Fruit fly (Drosophila melanogaster) whole organism, pupa: ENCODE results near the gene CG7231.

Source experiments
- CG10348 ChIP-seq: fragments of 200-800 bp; sonication (Bioruptor generic); IDR thresholded peaks from 2 replicates; pipeline ENCODE4 v1.3.6; 2022; ENCODE audit warnings: missing biosample characterization, missing genetic modification characterization
- CG12605 ChIP-seq: fragments of 200-800 bp; sonication (Bioruptor generic); IDR thresholded peaks from 2 replicates; pipeline ENCODE4 v1.3.6; 2022; ENCODE audit warnings: missing biosample characterization, missing genetic modification characterization
- CG13204 ChIP-seq: fragments of 200-800 bp; sonication (Bioruptor generic); optimal IDR thresholded peaks from 2 replicates; lab custom pipeline; 2018; ENCODE audit warnings: missing biosample characterization, mild to moderate bottlenecking, missing genetic modification characterization, moderate library complexity
- CG14655 ChIP-seq: fragments of 200-800 bp; sonication (Bioruptor generic); optimal IDR thresholded peaks from 3 replicates; lab custom pipeline; 2017; ENCODE audit warnings: mild to moderate bottlenecking, missing biosample characterization, missing genetic modification reagents, missing genetic modification characterization
- CG15710 ChIP-seq: fragments of 200-800 bp; sonication (Bioruptor generic); optimal IDR thresholded peaks from 2 replicates; lab custom pipeline; 2018; ENCODE audit warnings: missing biosample characterization, mild to moderate bottlenecking, missing genetic modification characterization, moderate library complexity
- CG17806 ChIP-seq: fragments of 200-800 bp; sonication (Bioruptor generic); optimal IDR thresholded peaks from 2 replicates; lab custom pipeline; 2018; ENCODE audit warnings: missing biosample characterization, mild to moderate bottlenecking, missing genetic modification characterization, moderate library complexity
- CG32121 ChIP-seq: fragments of 200-800 bp; sonication (Bioruptor generic); IDR thresholded peaks from 2 replicates; pipeline ENCODE4 v1.3.6; 2022; ENCODE audit warnings: missing biosample characterization, missing genetic modification characterization
- CG34367 ChIP-seq: fragments of 200-800 bp; sonication (Bioruptor generic); optimal IDR thresholded peaks from 2 replicates; lab custom pipeline; 2018; ENCODE audit warnings: missing biosample characterization, mild to moderate bottlenecking, missing genetic modification characterization
- CG4496 ChIP-seq: fragments of 200-800 bp; sonication (Bioruptor generic); IDR thresholded peaks from 3 replicates; pipeline ENCODE4 v1.3.6; 2022; ENCODE audit warnings: missing biosample characterization, missing genetic modification characterization
- CG8159 ChIP-seq: fragments of 200-800 bp; sonication (Bioruptor generic); optimal IDR thresholded peaks from 3 replicates; lab custom pipeline; 2018; ENCODE audit warnings: missing biosample characterization, mild to moderate bottlenecking, missing genetic modification characterization, moderate library complexity
- CG8301 ChIP-seq: fragments of 200-800 bp; sonication (Bioruptor generic); optimal IDR thresholded peaks from 2 replicates; lab custom pipeline; 2018; ENCODE audit warnings: missing biosample characterization, mild to moderate bottlenecking, missing genetic modification characterization
- CG9948 ChIP-seq: fragments of 200-800 bp; sonication (Bioruptor generic); optimal IDR thresholded peaks from 2 replicates; lab custom pipeline; 2018; ENCODE audit warnings: missing biosample characterization, mild to moderate bottlenecking, missing genetic modification characterization, moderate library complexity
- D1 ChIP-seq: fragments of 200-800 bp; sonication (Bioruptor generic); optimal IDR thresholded peaks from 2 replicates; lab custom pipeline; 2018; ENCODE audit warnings: missing biosample characterization, mild to moderate bottlenecking, missing genetic modification characterization, moderate library complexity
- EcR ChIP-seq: fragments of 200-800 bp; sonication (Bioruptor generic); optimal IDR thresholded peaks from 3 replicates; lab custom pipeline; 2019; ENCODE audit warnings: missing biosample characterization, missing genetic modification characterization, mild to moderate bottlenecking, moderate library complexity, missing genetic modification reagents
- Ets98B ChIP-seq: fragments of 200-800 bp; sonication (Bioruptor generic); IDR thresholded peaks from 2 replicates; pipeline ENCODE4 v1.3.6; 2022; ENCODE audit warnings: missing biosample characterization, missing genetic modification characterization
- Pif1A ChIP-seq: fragments of 200-800 bp; sonication (Bioruptor generic); optimal IDR thresholded peaks from 3 replicates; lab custom pipeline; 2016; ENCODE audit warnings: missing biosample characterization, missing genetic modification characterization
- Pif1B ChIP-seq: fragments of 200-800 bp; sonication (Bioruptor generic); optimal IDR thresholded peaks from 3 replicates; lab custom pipeline; 2016; ENCODE audit warnings: missing biosample characterization, missing genetic modification characterization
- Snoo ChIP-seq: fragments of 200-800 bp; sonication (Bioruptor generic); optimal IDR thresholded peaks from 3 replicates; lab custom pipeline; 2017; ENCODE audit warnings: missing biosample characterization, mild to moderate bottlenecking, missing genetic modification characterization, inconsistent platforms
- fd96Ca ChIP-seq: fragments of 200-800 bp; sonication (Bioruptor generic); IDR thresholded peaks from 3 replicates; pipeline ENCODE4 v1.3.6; 2022; ENCODE audit warnings: missing biosample characterization, missing genetic modification characterization
- gl ChIP-seq: fragments of 200-800 bp; sonication (Bioruptor generic); optimal IDR thresholded peaks from 2 replicates; lab custom pipeline; 2018; ENCODE audit warnings: missing biosample characterization, mild to moderate bottlenecking, missing genetic modification characterization
- rn ChIP-seq: fragments of 200-800 bp; sonication (Bioruptor generic); IDR thresholded peaks from 2 replicates; pipeline ENCODE4 v1.3.6; 2022; ENCODE audit warnings: missing biosample characterization, missing genetic modification characterization

CG7231 gene

DNA sequence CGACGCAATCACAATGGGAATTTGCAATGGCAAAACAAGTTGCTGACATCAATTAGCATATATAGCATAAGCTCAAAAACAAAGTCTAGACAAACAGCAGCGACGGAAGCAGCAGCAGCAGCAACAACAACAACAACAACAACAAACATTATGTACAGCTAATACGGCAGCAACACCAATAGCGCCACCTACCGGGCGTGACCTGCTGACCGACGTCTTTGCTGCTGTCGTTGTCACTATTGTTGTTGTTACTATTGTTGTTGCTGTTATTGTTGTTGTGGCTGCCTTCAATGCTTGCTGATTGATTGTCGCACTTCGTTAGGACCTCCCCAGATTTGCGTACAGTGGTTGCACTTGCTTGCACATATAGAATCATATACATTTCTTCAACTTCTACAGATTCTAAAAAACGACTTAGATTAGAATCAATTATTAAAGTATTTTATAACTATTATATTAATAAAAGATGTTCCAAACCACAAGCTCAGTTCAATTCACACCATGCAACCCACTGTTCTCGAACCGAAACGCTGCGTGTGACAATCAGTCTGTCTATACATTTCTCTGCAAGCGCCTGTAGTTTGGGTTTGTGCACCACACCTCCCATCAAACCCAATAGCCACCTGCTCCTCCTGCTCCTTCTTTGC lies 30.3 kb upstream of the CG7231 start:
- peak; percentile 10 for TF ChIP-seq CG17806 (tag; lab: Kevin White, UChicago)
- no peak for TF ChIP-seq CG12605 (GFP tag; lab: Robert Waterston, UW)
- TF ChIP-seq fd96Ca (GFP tag; lab: Robert Waterston, UW) = peak; percentile 80
- peak; percentile 68 for TF ChIP-seq CG14655
- TF ChIP-seq Ets98B (GFP tag; lab: Robert Waterston, UW) = peak; percentile 83
- peak; percentile 37 for TF ChIP-seq Pif1A
- TF ChIP-seq gl (tag; lab: Kevin White, UChicago) = no peak
- TF ChIP-seq CG8159 (tag; lab: Kevin White, UChicago) = peak; percentile 7
- peak; percentile 52 for TF ChIP-seq CG8301
- TF ChIP-seq CG9948 (tag; lab: Kevin White, UChicago) = peak; percentile 37
- TF ChIP-seq CG4496 (GFP tag; lab: Robert Waterston, UW) = peak; percentile 72
- peak; percentile 79 for TF ChIP-seq CG32121 (GFP tag; lab: Robert Waterston, UW)
- TF ChIP-seq CG10348 (GFP tag; lab: Robert Waterston, UW) = no peak
- TF ChIP-seq Pif1B = peak; percentile 24
- TF ChIP-seq CG15710 = no peak
- 0 out of 2 replicates have a peak, but pooled peaks have one; percentile 7 for TF ChIP-seq rn (GFP tag; lab: Robert Waterston, UW)

DNA sequence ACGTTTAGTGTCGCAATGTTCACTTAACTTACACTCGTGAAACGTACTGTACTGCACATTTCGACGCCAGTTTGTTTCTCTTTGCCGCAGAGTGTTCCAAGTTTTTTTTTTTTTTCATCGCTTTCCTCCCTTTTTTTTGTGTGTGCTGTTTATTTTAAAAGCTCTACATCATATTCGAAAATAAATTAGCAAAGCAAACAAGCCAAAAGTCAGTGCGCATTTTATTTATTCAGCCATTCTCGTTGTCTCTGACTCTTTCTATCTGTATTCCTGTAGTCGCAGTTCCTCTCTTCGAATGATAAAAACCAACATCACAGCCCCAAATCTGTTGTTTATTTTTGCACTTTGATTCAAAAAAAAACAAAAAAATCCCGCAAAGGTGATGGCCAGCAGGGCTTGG lies 29.2 kb upstream of the CG7231 start:
- no peak for TF ChIP-seq CG34367 (tag; lab: Kevin White, UChicago)
- no peak for TF ChIP-seq CG14655
- no peak for TF ChIP-seq Snoo (tag; lab: Kevin White, UChicago)
- TF ChIP-seq Pif1B = no peak
- no peak for TF ChIP-seq rn (GFP tag; lab: Robert Waterston, UW)
- TF ChIP-seq Pif1A = no peak
- TF ChIP-seq CG8159 (tag; lab: Kevin White, UChicago) = no peak

dm6 chr2L:7956310-7957067 lies 27.3 kb upstream of the CG7231 start:
- TF ChIP-seq Snoo (tag; lab: Kevin White, UChicago) = no peak
- TF ChIP-seq CG34367 (tag; lab: Kevin White, UChicago) = no peak
- TF ChIP-seq EcR = peak; percentile 88
- TF ChIP-seq CG17806 (tag; lab: Kevin White, UChicago) = peak; percentile 14
- TF ChIP-seq CG15710 = no peak
- peak; percentile 68 for TF ChIP-seq CG8301
- no peak for TF ChIP-seq CG12605 (GFP tag; lab: Robert Waterston, UW)
- TF ChIP-seq Pif1B = peak; percentile 1
- peak; percentile 53; the same call in 1 of the 2 replicates for TF ChIP-seq CG32121 (GFP tag; lab: Robert Waterston, UW)
- peak; percentile 13 for TF ChIP-seq CG9948 (tag; lab: Kevin White, UChicago)
- peak; percentile 69 for TF ChIP-seq CG14655
- peak; percentile 4 for TF ChIP-seq gl (tag; lab: Kevin White, UChicago)
- TF ChIP-seq CG10348 (GFP tag; lab: Robert Waterston, UW) = no peak
- TF ChIP-seq fd96Ca (GFP tag; lab: Robert Waterston, UW) = peak; percentile 42; the same call in 1 of the 3 replicates
- TF ChIP-seq Pif1A = peak; percentile 21
- peak; percentile 69 for TF ChIP-seq Ets98B (GFP tag; lab: Robert Waterston, UW)
- TF ChIP-seq D1 (tag; lab: Kevin White, UChicago) = no peak
- peak; percentile 10 for TF ChIP-seq CG13204 (GFP tag; lab: Kevin White, UChicago)
- TF ChIP-seq CG8159 (tag; lab: Kevin White, UChicago) = no peak
- TF ChIP-seq rn (GFP tag; lab: Robert Waterston, UW) = peak; percentile 43; the same call in 1 of the 2 replicates
- TF ChIP-seq CG4496 (GFP tag; lab: Robert Waterston, UW) = peak; percentile 73; the same call in 2 of the 3 replicates

DNA sequence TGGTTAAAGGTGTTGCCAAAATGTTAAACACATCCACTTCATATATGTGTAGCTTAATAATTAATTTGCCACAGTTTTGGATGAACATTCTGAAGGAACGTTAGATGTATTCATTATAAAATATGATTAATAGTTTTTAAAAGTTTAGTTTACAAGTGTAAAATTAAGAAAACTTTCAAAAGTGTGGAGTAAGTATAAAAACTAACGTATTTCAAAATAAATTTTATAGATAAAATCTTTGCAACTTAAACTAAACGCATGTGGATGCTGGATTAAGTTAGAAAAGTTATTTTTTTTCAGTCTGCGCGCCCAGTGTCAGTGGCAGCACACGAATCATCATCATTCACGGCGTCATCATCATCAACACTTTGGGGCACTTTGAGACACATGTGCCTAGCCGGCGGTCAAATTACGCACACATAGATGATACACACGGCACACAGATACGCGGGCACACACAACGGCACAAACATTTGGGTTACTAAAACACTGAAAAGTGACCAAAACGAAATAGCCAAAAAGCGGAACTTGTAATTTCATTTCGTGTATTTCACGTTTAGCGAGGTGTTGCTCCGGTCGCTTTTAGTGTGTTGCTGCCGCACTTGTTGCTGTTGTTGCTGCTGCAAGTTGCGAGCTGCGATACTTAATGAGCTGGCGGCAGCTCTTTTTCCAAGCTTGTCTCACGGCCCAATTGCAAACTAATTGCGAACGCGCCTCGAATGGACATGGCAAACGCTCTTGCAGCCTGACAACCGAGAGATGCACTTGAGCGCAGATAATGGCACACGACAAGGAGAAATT lies 26.5 kb upstream of the CG7231 start:
- TF ChIP-seq CG8301 (peak; percentile 15), gl (tag; lab: Kevin White, UChicago) (no peak), CG10348 (GFP tag; lab: Robert Waterston, UW) (no peak), CG13204 (GFP tag; lab: Kevin White, UChicago) (no peak), CG14655 (peak; percentile 15), fd96Ca (GFP tag; lab: Robert Waterston, UW) (no peak), Ets98B (GFP tag; lab: Robert Waterston, UW) (no peak; the same call in 1 of the 2 replicates)
